Worm (Caenorhabditis elegans) whole organism, L1 larva: Measurements from ENCODE around the gene fbxa-61.

Experiments
- Y116A8C.19 ChIP-seq: sonication (generic microtip); optimal IDR thresholded peaks from 2 replicates; lab custom pipeline; 2016; ENCODE audit warnings: missing compliant biosample characterization, missing genetic modification characterization, borderline replicate concordance
- aha-1 ChIP-seq: fragments of 150-350 bp; optimal IDR thresholded peaks from 2 replicates; lab custom pipeline; 2014; ENCODE audit warnings: missing biosample characterization, missing genetic modification characterization
- aly-2 ChIP-seq: fragments of 150-350 bp; optimal IDR thresholded peaks from 2 replicates; lab custom pipeline; 2014; ENCODE audit warnings: missing biosample characterization, missing genetic modification characterization
- ama-1 ChIP-seq: fragments of 150-350 bp; optimal IDR thresholded peaks from 2 replicates; lab custom pipeline; 2014
- ceh-63 ChIP-seq: fragments of 200-800 bp; sonication (Bioruptor generic); optimal IDR thresholded peaks from 2 replicates; lab custom pipeline; 2018; ENCODE audit warnings: mild to moderate bottlenecking, missing genetic modification characterization, missing compliant biosample characterization
- ceh-8 ChIP-seq: fragments of 200-800 bp; sonication (Bioruptor generic); optimal IDR thresholded peaks from 2 replicates; lab custom pipeline; 2018; ENCODE audit warnings: mild to moderate bottlenecking, missing genetic modification characterization, moderate library complexity, missing compliant biosample characterization
- ceh-82 ChIP-seq, 3 experiments: fragments of 150-350 bp in 1 of 3; sonication (generic microtip) in 2 of 3; optimal IDR thresholded peaks; 2 replicates each; lab custom pipeline; 2014 to 2017; ENCODE audit warnings: missing biosample characterization in 3 of 3, missing genetic modification characterization in 3 of 3
- ceh-90 ChIP-seq: sonication (generic microtip); optimal IDR thresholded peaks from 2 replicates; lab custom pipeline; 2016; ENCODE audit warnings: missing genetic modification characterization, missing compliant biosample characterization
- ces-1 ChIP-seq: fragments of 150-350 bp; optimal IDR thresholded peaks from 2 replicates; lab custom pipeline; 2014; ENCODE audit warnings: missing biosample characterization, missing genetic modification reagents, missing genetic modification characterization
- dpl-1 ChIP-seq, 3 experiments: fragments of 150-350 bp in 2 of 3; sonication (generic microtip) in 1 of 3; optimal IDR thresholded peaks; 2 replicates each; lab custom pipeline; 2014 to 2017; ENCODE audit warnings: missing biosample characterization in 3 of 3, missing genetic modification characterization in 3 of 3, missing genetic modification reagents in 3 of 3
- efl-3 ChIP-seq: fragments of 200-800 bp; sonication (Bioruptor generic); optimal IDR thresholded peaks from 2 replicates; lab custom pipeline; 2018; ENCODE audit warnings: mild to moderate bottlenecking, missing genetic modification characterization, missing compliant biosample characterization
- egl-27 ChIP-seq, 2 experiments: fragments of 150-350 bp in 1 of 2; sonication (generic microtip); optimal IDR thresholded peaks; 3 replicates each; lab custom pipeline; 2017 to 2018; ENCODE audit warnings: missing biosample characterization in 2 of 2, missing genetic modification characterization in 2 of 2, missing genetic modification reagents in 2 of 2
- elt-2 ChIP-seq: sonication (generic microtip); optimal IDR thresholded peaks from 2 replicates; lab custom pipeline; 2016; ENCODE audit warnings: missing genetic modification characterization, mild to moderate bottlenecking, inconsistent platforms, missing compliant biosample characterization, missing genetic modification reagents
- elt-3 ChIP-seq, 6 experiments: fragments of 150-350 bp in 1 of 6; sonication (generic microtip); optimal IDR thresholded peaks; 2 replicates each; lab custom pipeline; 2017 to 2018; ENCODE audit warnings: missing biosample characterization in 6 of 6, missing genetic modification characterization in 6 of 6, inconsistent platforms in 1 of 6
- ets-5 ChIP-seq: fragments of 200-800 bp; sonication (Bioruptor generic); IDR thresholded peaks from 2 replicates; pipeline ENCODE4 v1.3.6; 2022; ENCODE audit warnings: missing genetic modification characterization, missing compliant biosample characterization
- fkh-10 ChIP-seq: sonication (generic microtip); optimal IDR thresholded peaks from 2 replicates; lab custom pipeline; 2017; ENCODE audit warnings: missing biosample characterization, missing genetic modification reagents, missing genetic modification characterization
- fkh-4 ChIP-seq: sonication (generic microtip); optimal IDR thresholded peaks from 2 replicates; lab custom pipeline; 2016; ENCODE audit warnings: missing compliant biosample characterization, missing genetic modification characterization, borderline replicate concordance
- fkh-8 ChIP-seq: sonication (generic microtip); optimal IDR thresholded peaks from 2 replicates; lab custom pipeline; 2016; ENCODE audit warnings: mild to moderate bottlenecking, missing genetic modification characterization, missing compliant biosample characterization
- fos-1 ChIP-seq: fragments of 150-350 bp; optimal IDR thresholded peaks from 2 replicates; lab custom pipeline; 2014; ENCODE audit warnings: missing biosample characterization, missing genetic modification characterization
- hlh-17 ChIP-seq: fragments of 200-800 bp; sonication (Bioruptor generic); optimal IDR thresholded peaks from 2 replicates; lab custom pipeline; 2018; ENCODE audit warnings: missing genetic modification characterization, mild to moderate bottlenecking, missing compliant biosample characterization, moderate library complexity, borderline replicate concordance
- hpl-2 ChIP-seq: fragments of 150-350 bp; optimal IDR thresholded peaks from 2 replicates; lab custom pipeline; 2014; ENCODE audit warnings: missing biosample characterization, missing genetic modification reagents, missing genetic modification characterization
- lin-13 ChIP-seq: fragments of 150-350 bp; optimal IDR thresholded peaks from 2 replicates; lab custom pipeline; 2014; ENCODE audit warnings: missing biosample characterization, missing genetic modification reagents, missing genetic modification characterization
- lin-35 ChIP-seq, 2 experiments: fragments of 150-350 bp; optimal IDR thresholded peaks; 2 replicates each; lab custom pipeline; 2014; ENCODE audit warnings: missing biosample characterization in 2 of 2, missing genetic modification characterization in 2 of 2, missing genetic modification reagents in 2 of 2
- lin-39 ChIP-seq: fragments of 150-350 bp; optimal IDR thresholded peaks from 2 replicates; lab custom pipeline; 2014; ENCODE audit warnings: missing biosample characterization, missing genetic modification reagents, missing genetic modification characterization
- mab-9 ChIP-seq: fragments of 200-800 bp; sonication (Bioruptor generic); IDR thresholded peaks from 2 replicates; pipeline ENCODE4 v1.3.6; 2022; ENCODE audit warnings: missing genetic modification reagents, missing genetic modification characterization, missing compliant biosample characterization
- nhr-12 ChIP-seq: sonication (generic microtip); optimal IDR thresholded peaks from 2 replicates; lab custom pipeline; 2017; ENCODE audit warnings: missing biosample characterization, missing genetic modification characterization
- nhr-28 ChIP-seq: fragments of 150-350 bp; optimal IDR thresholded peaks from 2 replicates; lab custom pipeline; 2014; ENCODE audit warnings: missing biosample characterization, missing genetic modification characterization
- nhr-47 ChIP-seq: sonication (generic microtip); optimal IDR thresholded peaks from 2 replicates; lab custom pipeline; 2016; ENCODE audit warnings: mild to moderate bottlenecking, missing genetic modification characterization, moderate library complexity, missing compliant biosample characterization
- nhr-71 ChIP-seq: sonication (generic microtip); optimal IDR thresholded peaks from 2 replicates; lab custom pipeline; 2016; ENCODE audit warnings: mild to moderate bottlenecking, missing genetic modification characterization, moderate library complexity, missing compliant biosample characterization
- nhr-76 ChIP-seq: sonication (generic microtip); optimal IDR thresholded peaks from 2 replicates; lab custom pipeline; 2017; ENCODE audit warnings: missing biosample characterization, missing genetic modification characterization
- nhr-85 ChIP-seq: sonication (generic microtip); peaks from one replicate; lab custom pipeline; 2016; ENCODE audit warnings: missing genetic modification characterization, inconsistent platforms, missing compliant biosample characterization
- nhr-90 ChIP-seq: sonication (generic microtip); optimal IDR thresholded peaks from 2 replicates; lab custom pipeline; 2016; ENCODE audit warnings: mild to moderate bottlenecking, missing genetic modification characterization, missing compliant biosample characterization; ENCODE audit not compliant: poor library complexity
- pag-3 ChIP-seq: sonication (generic microtip); optimal IDR thresholded peaks from 2 replicates; lab custom pipeline; 2017; ENCODE audit warnings: missing genetic modification characterization, mild to moderate bottlenecking, missing compliant biosample characterization, antibody characterized with exemption, borderline replicate concordance; ENCODE audit not compliant: insufficient read depth
- pax-3 ChIP-seq: fragments of 200-800 bp; sonication (Bioruptor generic); optimal IDR thresholded peaks from 2 replicates; lab custom pipeline; 2018; ENCODE audit warnings: mild to moderate bottlenecking, missing genetic modification characterization, moderate library complexity, missing compliant biosample characterization
- rnt-1 ChIP-seq: sonication (generic microtip); optimal IDR thresholded peaks from 2 replicates; lab custom pipeline; 2016; ENCODE audit warnings: mild to moderate bottlenecking, missing genetic modification characterization, moderate library complexity, missing compliant biosample characterization
- skn-1 ChIP-seq: fragments of 150-350 bp; optimal IDR thresholded peaks from 2 replicates; lab custom pipeline; 2014; ENCODE audit warnings: missing biosample characterization, missing genetic modification characterization
- sptf-1 ChIP-seq: fragments of 150-350 bp; optimal IDR thresholded peaks from 2 replicates; lab custom pipeline; 2014; ENCODE audit warnings: missing biosample characterization, missing genetic modification characterization
- tbx-2 ChIP-seq: sonication (generic microtip); optimal IDR thresholded peaks from 2 replicates; lab custom pipeline; 2016; ENCODE audit warnings: missing genetic modification characterization, missing compliant biosample characterization
- unc-130 ChIP-seq: fragments of 150-350 bp; optimal IDR thresholded peaks from 2 replicates; lab custom pipeline; 2017; ENCODE audit warnings: missing biosample characterization, missing genetic modification characterization, inconsistent platforms
- unc-30 ChIP-seq: sonication (generic microtip); optimal IDR thresholded peaks from 2 replicates; lab custom pipeline; 2017; ENCODE audit warnings: missing biosample characterization, missing genetic modification characterization
- unc-62 ChIP-seq: fragments of 150-350 bp; optimal IDR thresholded peaks from 2 replicates; lab custom pipeline; 2014; ENCODE audit warnings: missing biosample characterization, missing genetic modification reagents, missing genetic modification characterization
- unc-86 ChIP-seq: sonication (generic microtip); optimal IDR thresholded peaks from 2 replicates; lab custom pipeline; 2016; ENCODE audit warnings: missing genetic modification characterization, missing compliant biosample characterization
- unc-98 ChIP-seq: fragments of 200-800 bp; sonication (Bioruptor generic); IDR thresholded peaks from 2 replicates; pipeline ENCODE4 v1.3.6; 2022; ENCODE audit warnings: missing genetic modification characterization, missing compliant biosample characterization
- zip-4 ChIP-seq: fragments of 200-800 bp; sonication (Bioruptor generic); optimal IDR thresholded peaks from 2 replicates; lab custom pipeline; 2018; ENCODE audit warnings: mild to moderate bottlenecking, missing genetic modification characterization, moderate library complexity, missing compliant biosample characterization
- ztf-11 ChIP-seq, 2 experiments: sonication (generic microtip); optimal IDR thresholded peaks; 2 replicates each; lab custom pipeline; 2016 to 2017; ENCODE audit warnings: missing genetic modification characterization in 2 of 2, missing biosample characterization in 1 of 2, missing compliant biosample characterization in 1 of 2

fbxa-61 gene

DNA sequence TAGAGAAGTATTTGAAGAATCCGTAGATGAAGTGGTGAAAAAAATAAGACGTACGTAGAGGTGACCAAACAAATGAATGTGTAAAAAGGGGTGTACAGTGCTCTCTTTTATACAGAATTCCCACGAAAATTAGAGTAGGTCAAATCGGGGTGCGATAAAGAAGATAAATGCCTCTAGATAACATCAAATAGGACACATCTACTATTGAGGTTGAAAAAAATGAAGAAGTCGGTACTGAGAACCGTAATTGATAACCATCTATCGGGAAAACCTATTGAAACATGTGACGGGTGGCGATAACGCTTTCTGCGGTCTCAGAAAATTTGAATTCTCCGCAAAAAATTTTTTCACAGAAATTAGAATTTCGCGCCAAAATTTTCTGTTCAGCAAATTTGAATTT, at the start of gene fbxa-61:
Gene fbxa-61 (plus strand): TSS at position 345 of the 400 bp plus-strand sequence.
- TF ChIP-seq skn-1 (tag; lab: Kevin White, UChicago) (no peak), nhr-85 (tag; lab: Kevin White, UChicago) (peak; percentile 67)

DNA sequence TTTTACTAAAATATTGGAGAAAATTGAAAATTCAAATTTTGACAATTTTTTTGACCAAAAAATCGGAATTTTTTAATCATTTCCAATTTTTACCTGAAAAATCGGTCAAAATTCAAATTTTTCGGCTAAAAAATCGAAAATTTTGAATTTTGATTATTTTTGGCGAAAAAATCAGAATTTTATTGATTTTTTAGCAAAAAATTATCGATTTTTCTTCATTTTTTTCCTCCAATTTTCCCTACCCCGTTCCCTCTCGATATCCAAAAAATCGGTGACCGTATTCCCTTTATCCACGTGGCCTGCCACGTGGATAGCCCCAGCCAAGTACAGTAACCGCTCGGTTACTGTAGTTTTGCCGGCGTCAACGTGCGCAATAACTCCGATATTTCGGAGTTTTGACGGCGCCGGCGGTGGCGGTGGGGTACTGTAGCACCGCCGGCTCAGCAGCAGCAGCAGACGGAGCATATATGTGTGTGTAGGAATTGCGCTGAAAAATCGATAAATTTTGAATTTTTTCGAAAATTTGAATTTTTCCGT, 45.5 kb upstream of the fbxa-61 start, which contains the start of gene Y119D3B.14:
Gene Y119D3B.14 (minus strand): TSS at position 487 of the 537 bp plus-strand sequence.
- TF ChIP-seq aha-1 (tag; lab: Kevin White, UChicago), result no peak

DNA sequence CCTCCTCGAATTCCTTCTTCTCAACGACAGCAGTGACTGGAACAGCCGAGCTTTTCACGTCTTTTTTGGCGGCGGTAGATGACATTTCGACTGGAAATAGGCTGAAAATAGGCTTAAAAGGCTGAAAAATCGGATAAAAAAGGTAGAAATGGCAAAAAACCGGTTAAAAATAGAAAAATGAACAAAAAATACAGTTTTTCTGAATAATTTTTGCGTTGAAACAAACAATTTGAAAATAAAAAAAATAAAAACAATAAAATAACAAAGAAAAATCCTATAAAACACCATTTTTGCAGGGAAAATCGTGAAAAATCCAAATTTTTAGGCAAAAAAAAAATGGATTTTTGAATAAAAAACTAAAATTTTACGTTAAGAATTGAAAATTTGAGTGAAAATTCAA, 42.7 kb upstream of the fbxa-61 start, which contains the start of gene dss-1:
Gene dss-1 (minus strand): TSS at position 101 of the 400 bp plus-strand sequence.
- TF ChIP-seq aly-2 (tag; lab: Kevin White, UChicago) (no peak), zip-4 (GFP tag; lab: Kevin White, UChicago) (no peak), ces-1 (GFP tag; lab: Kevin White, UChicago) (no peak), sptf-1 (tag; lab: Kevin White, UChicago) (no peak), mab-9 (no peak), unc-86 (tag; lab: Kevin White, UChicago) (no peak), unc-130 (tag; lab: Kevin White, UChicago) (no peak), unc-62 (GFP tag; lab: Kevin White, UChicago) (no peak), nhr-71 (tag; lab: Kevin White, UChicago) (no peak), hlh-17 (no peak), dpl-1 (GFP tag; optimal IDR thresholded peaks at IDR 0.05; lab: Kevin White, UChicago) (no peak), ceh-63 (GFP tag; lab: Kevin White, UChicago) (no peak), nhr-28 (no peak), fkh-8 (tag; lab: Kevin White, UChicago) (no peak)
- TF ChIP-seq, all 84 proteins: peak for 0

DNA sequence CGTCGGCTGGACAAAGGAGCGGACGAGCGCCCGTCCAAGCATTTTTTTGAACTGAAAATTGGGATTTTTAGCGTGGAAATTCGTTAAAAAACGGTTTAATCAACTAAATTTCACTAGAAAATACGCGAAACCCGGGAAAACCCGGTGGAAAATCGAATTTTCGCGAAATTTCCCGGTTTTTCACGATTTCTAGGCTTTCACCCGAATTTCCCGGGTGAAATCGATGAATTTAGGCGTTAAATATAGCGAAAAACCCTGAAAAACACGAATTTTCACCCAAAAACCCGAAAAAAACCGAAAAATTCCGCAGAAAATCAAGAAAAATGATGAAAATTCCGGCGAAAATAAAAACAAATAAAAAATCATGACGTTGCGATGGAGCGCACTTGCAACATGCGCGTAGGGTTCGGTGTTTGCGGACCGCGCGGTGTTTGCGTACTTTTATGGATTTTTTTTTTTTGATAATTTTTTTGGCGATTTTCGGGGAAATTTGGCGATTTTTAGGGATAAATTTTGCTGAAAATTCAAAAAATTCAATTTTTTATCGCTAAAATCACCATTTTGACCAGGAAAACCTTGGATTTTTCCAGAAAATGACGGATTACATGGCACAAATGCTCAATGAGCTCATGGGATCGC, 36.8 kb upstream of the fbxa-61 start, which contains the start of the genes mrpl-45 and Y119D3B.12:
Gene mrpl-45 (minus strand): TSS at position 51 of the 639 bp plus-strand sequence.
Gene Y119D3B.12 (plus strand): TSS at position 589 of the 639 bp plus-strand sequence.
- no peak for TF ChIP-seq efl-3 (GFP tag; lab: Kevin White, UChicago)
- no peak for TF ChIP-seq hlh-17
- peak; percentile 69 for TF ChIP-seq fkh-10 (GFP tag; lab: Kevin White, UChicago)
- TF ChIP-seq nhr-90 (tag; lab: Kevin White, UChicago), result no peak
- TF ChIP-seq tbx-2 (tag; lab: Kevin White, UChicago), result peak; percentile 82
- no peak for TF ChIP-seq nhr-76
- peak; percentile 40; the same call in 1 of the 2 replicates for TF ChIP-seq unc-98 (GFP tag; lab: Robert Waterston, UW)
- TF ChIP-seq ets-5 (GFP tag; lab: Robert Waterston, UW), result no peak
- peak; percentile 86 to 93 (median 91) for TF ChIP-seq ceh-82 (tag; optimal IDR thresholded peaks at IDR 0.05; lab: Kevin White, UChicago)
- no peak for TF ChIP-seq pax-3 (tag; lab: Kevin White, UChicago)
- no peak for TF ChIP-seq egl-27 (tag; optimal IDR thresholded peaks at IDR 0.05; lab: Kevin White, UChicago)
- peak; percentile 48 for TF ChIP-seq fos-1 (tag; lab: Kevin White, UChicago)
- peak; percentile 40 for TF ChIP-seq unc-30 (tag; lab: Kevin White, UChicago)
- TF ChIP-seq rnt-1 (tag; lab: Kevin White, UChicago), result no peak
- no peak for TF ChIP-seq nhr-47 (tag; lab: Kevin White, UChicago)
- TF ChIP-seq ceh-90 (tag; lab: Kevin White, UChicago), result no peak
- peak; percentile 11 for TF ChIP-seq elt-2 (tag; lab: Kevin White, UChicago)
- peak; percentile 5 to 52 for TF ChIP-seq ztf-11 (tag; optimal IDR thresholded peaks at IDR 0.05; lab: Kevin White, UChicago)
- TF ChIP-seq elt-3 (tag; optimal IDR thresholded peaks at IDR 0.05; lab: Kevin White, UChicago), result peak in 2 of 6 experiments; percentile 67 to 79
- TF ChIP-seq pag-3, result no peak
- peak; percentile 41 for TF ChIP-seq ceh-8
- peak; percentile 75 for TF ChIP-seq lin-39 (tag; lab: Kevin White, UChicago)
- no peak for TF ChIP-seq Y116A8C.19 (tag; lab: Kevin White, UChicago)
- TF ChIP-seq hpl-2 (GFP tag; lab: Kevin White, UChicago), result no peak
- TF ChIP-seq lin-35 (GFP tag; optimal IDR thresholded peaks at IDR 0.05; lab: Kevin White, UChicago), result peak; percentile 81 to 89
- TF ChIP-seq nhr-12 (tag; lab: Kevin White, UChicago), result no peak
- peak; percentile 71 for TF ChIP-seq lin-13 (GFP tag; lab: Kevin White, UChicago)
- TF ChIP-seq fkh-4, result no peak
- TF ChIP-seq ama-1 (lab: Kevin White, UChicago), result no peak
